Worm (Caenorhabditis elegans) whole organism, early embryonic: ENCODE data around the gene F42A9.11.

Experiments
- F13C5.2 ChIP-seq: sonication (generic microtip); optimal IDR thresholded peaks from 2 replicates; lab custom pipeline; 2017; ENCODE audit warnings: mild to moderate bottlenecking, missing genetic modification characterization, inconsistent platforms, missing compliant biosample characterization
- aly-1 ChIP-seq: sonication (generic microtip); optimal IDR thresholded peaks from 2 replicates; lab custom pipeline; 2016; ENCODE audit warnings: missing genetic modification characterization, missing compliant biosample characterization
- ama-1 ChIP-seq: fragments of 150-350 bp; optimal IDR thresholded peaks from 2 replicates; lab custom pipeline; 2014
- ceh-13 ChIP-seq: fragments of 200-800 bp; sonication (Bioruptor generic); optimal IDR thresholded peaks from 2 replicates; lab custom pipeline; 2018; ENCODE audit warnings: mild to moderate bottlenecking, missing genetic modification characterization, missing compliant biosample characterization
- ets-7 ChIP-seq: sonication (generic microtip); optimal IDR thresholded peaks from 2 replicates; lab custom pipeline; 2016; ENCODE audit warnings: missing genotype, missing genetic modification characterization, missing compliant biosample characterization
- flt-1 ChIP-seq: fragments of 200-800 bp; sonication (Bioruptor generic); IDR thresholded peaks from 2 replicates; pipeline ENCODE4 v1.3.6; 2022; ENCODE audit warnings: missing genetic modification characterization, missing compliant biosample characterization
- hmbx-1 ChIP-seq: sonication (generic microtip); optimal IDR thresholded peaks from 2 replicates; lab custom pipeline; 2016; ENCODE audit warnings: mild to moderate bottlenecking, missing genetic modification characterization, missing compliant biosample characterization
- hmg-4 ChIP-seq: fragments of 200-800 bp; sonication (Bioruptor generic); optimal IDR thresholded peaks from 2 replicates; lab custom pipeline; 2018; ENCODE audit warnings: mild to moderate bottlenecking, missing genetic modification characterization, missing compliant biosample characterization
- hnd-1 ChIP-seq: sonication (generic microtip); optimal IDR thresholded peaks from 2 replicates; lab custom pipeline; 2016; ENCODE audit warnings: missing genetic modification characterization, missing compliant biosample characterization
- tbx-11 ChIP-seq: fragments of 200-800 bp; sonication (Bioruptor generic); IDR thresholded peaks from 2 replicates; pipeline ENCODE4 v1.3.6; 2022; ENCODE audit warnings: missing genetic modification characterization, missing compliant biosample characterization
- tbx-37 ChIP-seq: fragments of 200-800 bp; sonication (Bioruptor generic); conservative IDR thresholded peaks from 2 replicates; pipeline ENCODE4 v1.3.6; 2022; ENCODE audit warnings: missing genetic modification reagents, missing genetic modification characterization, missing compliant biosample characterization

DNA sequence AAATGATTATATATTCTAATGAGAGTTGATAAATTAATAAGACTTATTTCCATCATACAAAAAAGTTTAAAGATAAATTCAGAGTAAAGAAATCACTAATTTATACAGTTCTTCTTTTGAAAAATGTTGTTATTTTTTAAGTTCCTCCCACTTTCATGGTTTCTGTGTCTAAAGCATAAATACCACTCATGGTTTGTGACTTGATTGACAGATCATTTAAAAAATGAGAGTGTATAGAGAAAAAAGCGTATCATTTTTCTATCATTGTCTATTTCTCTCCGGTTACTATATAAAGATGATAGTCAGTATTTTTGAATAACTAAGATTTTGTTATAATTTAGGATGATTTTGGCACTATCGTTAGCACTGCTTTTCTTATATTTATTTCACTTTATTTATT, 12.8 kb upstream of the F42A9.11 start, which contains the start of gene cyp-33E3:
- TF ChIP-seq ama-1 (no peak), tbx-11 (GFP tag; lab: Robert Waterston, UW) (no peak), ets-7 (no peak), tbx-37 (no peak), hmg-4 (GFP tag; lab: Kevin White, UChicago) (no peak), hnd-1 (tag; lab: Kevin White, UChicago) (no peak), F13C5.2 (tag; lab: Kevin White, UChicago) (no peak), hmbx-1 (tag; lab: Kevin White, UChicago) (no peak), ceh-13 (GFP tag; lab: Kevin White, UChicago) (no peak), aly-1 (tag; lab: Kevin White, UChicago) (no peak), flt-1 (GFP tag; lab: Robert Waterston, UW) (no peak)
